Worm (Caenorhabditis elegans) whole organism, late embryonic: ENCODE results near the gene F26F4.8.
"Not testable (repeated sequence)": the region's sequence is repeated elsewhere in the genome, so short reads cannot be mapped to it uniquely, and the experiment has no call there.

Experiments
- C38D4.7 ChIP-seq: fragments of 200-800 bp; sonication (Bioruptor generic); optimal IDR thresholded peaks from 2 replicates; lab custom pipeline; 2018; ENCODE audit warnings: mild to moderate bottlenecking, missing genetic modification characterization, moderate library complexity, missing compliant biosample characterization
- T23F11.4 ChIP-seq: fragments of 200-800 bp; sonication (Bioruptor generic); optimal IDR thresholded peaks from 2 replicates; lab custom pipeline; 2018; ENCODE audit warnings: mild to moderate bottlenecking, missing genetic modification characterization, missing compliant biosample characterization
- Y22D7AL.16 ChIP-seq: sonication (generic microtip); optimal IDR thresholded peaks from 2 replicates; lab custom pipeline; 2016; ENCODE audit warnings: missing genetic modification characterization, missing compliant biosample characterization
- ceh-14 ChIP-seq: sonication (generic microtip); optimal IDR thresholded peaks from 2 replicates; lab custom pipeline; 2016; ENCODE audit warnings: missing genotype, missing genetic modification characterization, missing compliant biosample characterization
- ceh-18 ChIP-seq: sonication (generic microtip); optimal IDR thresholded peaks from 2 replicates; lab custom pipeline; 2016; ENCODE audit warnings: missing genetic modification characterization, missing compliant biosample characterization
- ceh-22 ChIP-seq: sonication (generic microtip); optimal IDR thresholded peaks from 2 replicates; lab custom pipeline; 2017; ENCODE audit warnings: missing biosample characterization, missing genetic modification characterization
- ceh-24 ChIP-seq: sonication (generic microtip); optimal IDR thresholded peaks from 2 replicates; lab custom pipeline; 2016; ENCODE audit warnings: mild to moderate bottlenecking, missing genetic modification characterization, missing compliant biosample characterization
- ceh-30 ChIP-seq: fragments of 150-350 bp; optimal IDR thresholded peaks from 2 replicates; lab custom pipeline; 2014; ENCODE audit warnings: missing biosample characterization, missing genetic modification characterization
- ceh-31 ChIP-seq: sonication (generic microtip); optimal IDR thresholded peaks from 2 replicates; lab custom pipeline; 2016; ENCODE audit warnings: missing genetic modification characterization, missing compliant biosample characterization
- ceh-45 ChIP-seq: fragments of 200-800 bp; sonication (Bioruptor generic); IDR thresholded peaks from 2 replicates; pipeline ENCODE4 v1.3.6; 2022; ENCODE audit warnings: missing genetic modification reagents, missing genetic modification characterization, missing compliant biosample characterization
- dmd-4 ChIP-seq: sonication (generic microtip); optimal IDR thresholded peaks from 2 replicates; lab custom pipeline; 2016; ENCODE audit warnings: borderline replicate concordance, missing genetic modification characterization, missing compliant biosample characterization
- dve-1 ChIP-seq: sonication (generic microtip); optimal IDR thresholded peaks from 2 replicates; lab custom pipeline; 2017; ENCODE audit warnings: antibody characterized with exemption, mild to moderate bottlenecking, missing genetic modification characterization, missing compliant biosample characterization
- elt-2 ChIP-seq: sonication (generic microtip); optimal IDR thresholded peaks from 2 replicates; lab custom pipeline; 2016; ENCODE audit warnings: missing genetic modification reagents, missing genetic modification characterization, missing compliant biosample characterization
- elt-4 ChIP-seq: sonication (generic microtip); optimal IDR thresholded peaks from 2 replicates; lab custom pipeline; 2016; ENCODE audit warnings: missing genetic modification characterization, missing compliant biosample characterization
- ets-4 ChIP-seq: sonication (generic microtip); optimal IDR thresholded peaks from 2 replicates; lab custom pipeline; 2016; ENCODE audit warnings: missing genetic modification characterization, missing compliant biosample characterization
- fkh-10 ChIP-seq: fragments of 150-350 bp; optimal IDR thresholded peaks from 2 replicates; lab custom pipeline; 2014; ENCODE audit warnings: missing biosample characterization, missing genetic modification reagents, missing genetic modification characterization
- fkh-6 ChIP-seq: sonication (generic microtip); optimal IDR thresholded peaks from 2 replicates; lab custom pipeline; 2016; ENCODE audit warnings: missing genetic modification characterization, missing compliant biosample characterization
- gmeb-2 ChIP-seq: sonication (generic microtip); optimal IDR thresholded peaks from 2 replicates; lab custom pipeline; 2016; ENCODE audit warnings: missing genetic modification characterization, inconsistent platforms, missing compliant biosample characterization
- lim-6 ChIP-seq: sonication (generic microtip); optimal IDR thresholded peaks from 2 replicates; lab custom pipeline; 2016; ENCODE audit warnings: missing genetic modification characterization, missing compliant biosample characterization
- madf-2 ChIP-seq: sonication (generic microtip); optimal IDR thresholded peaks from 2 replicates; lab custom pipeline; 2017; ENCODE audit warnings: missing genetic modification characterization, missing compliant biosample characterization
- nfya-1 ChIP-seq: sonication (generic microtip); optimal IDR thresholded peaks from 2 replicates; lab custom pipeline; 2017; ENCODE audit warnings: missing genetic modification characterization, mild to moderate bottlenecking, missing compliant biosample characterization, antibody characterized with exemption, moderate library complexity
- nhr-232 ChIP-seq: sonication (generic microtip); optimal IDR thresholded peaks from 2 replicates; lab custom pipeline; 2016; ENCODE audit warnings: missing genetic modification characterization, missing compliant biosample characterization
- npax-4 ChIP-seq: sonication (generic microtip); optimal IDR thresholded peaks from 2 replicates; lab custom pipeline; 2016; ENCODE audit warnings: missing genetic modification characterization, missing compliant biosample characterization
- pag-3 ChIP-seq: sonication (generic microtip); optimal IDR thresholded peaks from 2 replicates; lab custom pipeline; 2016; ENCODE audit warnings: missing compliant biosample characterization, missing genetic modification characterization, borderline replicate concordance
- pat-9 ChIP-seq: fragments of 200-800 bp; sonication (Bioruptor generic); optimal IDR thresholded peaks from 2 replicates; lab custom pipeline; 2018; ENCODE audit warnings: mild to moderate bottlenecking, missing genetic modification characterization, moderate library complexity, missing compliant biosample characterization
- pros-1 ChIP-seq: fragments of 150-350 bp; optimal IDR thresholded peaks from 2 replicates; lab custom pipeline; 2014; ENCODE audit warnings: missing biosample characterization, missing genetic modification reagents, missing genetic modification characterization
- ref-2 ChIP-seq: sonication (generic microtip); optimal IDR thresholded peaks from 2 replicates; lab custom pipeline; 2016; ENCODE audit warnings: missing genetic modification characterization, missing compliant biosample characterization
- rnt-1 ChIP-seq: sonication (generic microtip); optimal IDR thresholded peaks from 2 replicates; lab custom pipeline; 2016; ENCODE audit warnings: missing genetic modification characterization, missing compliant biosample characterization
- syd-9 ChIP-seq: sonication (generic microtip); optimal IDR thresholded peaks from 2 replicates; lab custom pipeline; 2016; ENCODE audit warnings: mild to moderate bottlenecking, missing genetic modification characterization, moderate library complexity, missing compliant biosample characterization
- tbx-2 ChIP-seq: sonication (generic microtip); optimal IDR thresholded peaks from 2 replicates; lab custom pipeline; 2016; ENCODE audit warnings: missing genetic modification characterization, missing compliant biosample characterization
- ttx-3 ChIP-seq: sonication (generic microtip); optimal IDR thresholded peaks from 2 replicates; lab custom pipeline; 2016; ENCODE audit warnings: missing genetic modification reagents, missing genetic modification characterization, missing compliant biosample characterization
- unc-3 ChIP-seq, 2 experiments: fragments of 200-800 bp in 1 of 2; sonication (Bioruptor generic) in 1 of 2; sonication (generic microtip) in 1 of 2; conservative IDR thresholded peaks in 1 of 2; optimal IDR thresholded peaks in 1 of 2; 2 replicates each; pipeline versions ENCODE4 v1.3.6 to Lab custom; 2016 to 2022; ENCODE audit warnings: missing compliant biosample characterization in 2 of 2, missing genetic modification characterization in 2 of 2, missing genetic modification reagents in 1 of 2
- unc-42 ChIP-seq: sonication (generic microtip); optimal IDR thresholded peaks from 2 replicates; lab custom pipeline; 2016; ENCODE audit warnings: missing genotype, missing genetic modification characterization, missing compliant biosample characterization
- unc-55 ChIP-seq: sonication (generic microtip); optimal IDR thresholded peaks from 2 replicates; lab custom pipeline; 2017; ENCODE audit warnings: missing biosample characterization, missing genetic modification reagents, missing genetic modification characterization
- unc-86 ChIP-seq: sonication (generic microtip); optimal IDR thresholded peaks from 2 replicates; lab custom pipeline; 2016; ENCODE audit warnings: missing genetic modification characterization, missing compliant biosample characterization
- zip-5 ChIP-seq: sonication (generic microtip); optimal IDR thresholded peaks from 2 replicates; lab custom pipeline; 2016; ENCODE audit warnings: missing genetic modification characterization, missing compliant biosample characterization

Gene F26F4.8

ce11 chrIII:4924134-4924533 lies 18.9 kb upstream of the F26F4.8 start:
- TF ChIP-seq npax-4 (tag; lab: Kevin White, UChicago) = no peak
- no peak for TF ChIP-seq pag-3 (tag; lab: Kevin White, UChicago)
- TF ChIP-seq lim-6 = no peak
- no peak for TF ChIP-seq unc-86 (tag; lab: Kevin White, UChicago)
- TF ChIP-seq ceh-22 (tag; lab: Kevin White, UChicago) = no peak
- TF ChIP-seq nhr-232 = no peak
- TF ChIP-seq madf-2 = no peak
- no peak for TF ChIP-seq ceh-24 (tag; lab: Kevin White, UChicago)

ce11 chrIII:4922020-4922419 lies 16.7 kb upstream of the F26F4.8 start, which contains the start of gene mmab-1:
mmab-1 (minus strand) TSS chrIII:4922114.
- TF ChIP-seq unc-42, elt-2, ttx-3 (tag; lab: Kevin White, UChicago): not testable (repeated sequence)

DNA sequence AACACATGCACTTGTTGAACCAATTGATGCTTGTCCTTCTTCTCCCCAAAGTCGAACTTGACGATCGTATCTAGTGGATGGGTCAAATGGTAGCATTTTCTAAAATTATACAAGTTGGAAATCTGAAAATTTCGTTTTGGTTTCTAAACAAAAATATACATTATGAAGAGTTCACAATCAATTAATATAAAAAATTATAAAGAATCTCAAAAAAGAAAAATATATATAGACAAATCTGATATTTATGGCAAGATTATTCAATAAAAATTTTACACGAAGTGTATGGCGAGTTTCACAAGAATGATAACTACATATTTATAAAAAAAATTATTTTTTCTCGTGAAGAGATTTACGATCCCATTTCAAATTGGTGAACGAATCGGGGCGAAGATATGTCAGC lies 14.9 kb upstream of the F26F4.8 start, which contains the start of gene ula-1:
ula-1 (minus strand) TSS at position 101 of the 400 bp plus-strand sequence.
- TF ChIP-seq elt-4 (tag; lab: Kevin White, UChicago) (no peak), unc-55 (GFP tag; lab: Kevin White, UChicago) (no peak), pat-9 (no peak), dmd-4 (tag; lab: Kevin White, UChicago) (no peak), ref-2 (no peak), ceh-45 (GFP tag; lab: Robert Waterston, UW) (no peak), ceh-30 (tag; lab: Kevin White, UChicago) (no peak), madf-2 (no peak)

DNA sequence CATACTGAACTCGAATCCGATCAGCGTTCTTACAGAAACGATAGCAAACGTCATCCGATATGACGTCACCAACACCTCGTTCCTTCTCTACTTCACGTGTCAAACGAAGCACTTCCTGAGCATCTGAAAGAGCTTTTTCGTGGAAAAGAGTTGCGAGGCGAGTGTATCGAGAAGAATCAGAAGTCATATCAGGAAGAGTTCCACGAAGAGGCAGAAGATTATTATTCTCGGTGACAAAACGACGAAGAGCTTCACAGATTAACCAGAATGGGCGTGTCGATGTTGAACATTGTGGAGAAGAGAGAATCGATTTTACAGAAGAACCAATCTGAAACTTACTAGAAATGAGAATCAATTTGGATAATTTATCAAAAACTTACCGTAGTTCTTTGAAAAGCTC lies 13.6 kb upstream of the F26F4.8 start:
- TF ChIP-seq ceh-14 (no peak), ceh-31 (tag; lab: Kevin White, UChicago) (no peak), Y22D7AL.16 (no peak), zip-5 (tag; lab: Kevin White, UChicago) (no peak)
- TF ChIP-seq, all 69 proteins: peak for 0

DNA sequence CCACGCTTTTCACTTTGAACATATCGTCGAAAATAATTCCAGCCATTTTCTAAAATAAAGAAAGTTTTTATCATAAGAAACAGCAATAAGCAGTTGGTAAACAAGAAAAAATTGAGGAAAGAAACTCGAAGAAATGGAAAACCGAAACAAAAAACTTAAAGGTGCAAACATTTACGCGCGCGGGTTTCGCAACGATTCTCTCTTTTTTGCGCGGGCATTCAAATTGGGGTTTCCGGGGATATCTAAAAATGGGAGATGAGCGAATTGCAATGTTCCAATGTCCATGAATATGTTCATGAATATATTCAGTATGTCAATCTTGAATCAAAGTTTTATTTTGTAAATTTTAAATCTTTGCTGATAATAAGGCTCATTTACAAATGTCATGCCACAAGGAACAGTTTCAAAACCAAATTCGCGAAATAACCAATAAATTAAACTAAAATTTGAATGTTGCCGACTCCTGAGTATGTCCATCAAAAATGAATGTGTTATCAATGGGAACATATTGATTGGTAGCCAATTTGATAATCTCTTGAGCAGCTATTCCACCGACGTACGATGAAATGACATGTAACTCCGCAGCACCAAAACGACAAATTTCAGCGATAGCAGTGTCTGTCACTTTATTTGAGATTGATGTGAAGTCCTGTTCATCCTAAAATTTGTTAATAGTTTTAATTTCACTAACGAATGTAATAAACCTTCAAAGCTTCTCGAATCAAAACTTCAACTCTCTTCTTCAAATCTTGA lies 12.9 kb upstream of the F26F4.8 start, which contains the start of gene rpb-8:
rpb-8 (minus strand) TSS at position 49 of the 753 bp plus-strand sequence.
- TF ChIP-seq nfya-1 (tag; lab: Kevin White, UChicago) (peak; percentile 46), fkh-6 (no peak), unc-42 (tag; lab: Kevin White, UChicago) (peak; percentile 15), ceh-22 (tag; lab: Kevin White, UChicago) (no peak), unc-55 (GFP tag; lab: Kevin White, UChicago) (no peak), T23F11.4 (no peak), Y22D7AL.16 (no peak), dve-1 (tag; lab: Kevin White, UChicago) (no peak), pros-1 (tag; lab: Kevin White, UChicago) (no peak), tbx-2 (tag; lab: Kevin White, UChicago) (no peak), gmeb-2 (tag; lab: Kevin White, UChicago) (no peak), ceh-31 (tag; lab: Kevin White, UChicago) (peak; percentile 41)
- TF ChIP-seq, all 69 proteins: peak for 3

DNA sequence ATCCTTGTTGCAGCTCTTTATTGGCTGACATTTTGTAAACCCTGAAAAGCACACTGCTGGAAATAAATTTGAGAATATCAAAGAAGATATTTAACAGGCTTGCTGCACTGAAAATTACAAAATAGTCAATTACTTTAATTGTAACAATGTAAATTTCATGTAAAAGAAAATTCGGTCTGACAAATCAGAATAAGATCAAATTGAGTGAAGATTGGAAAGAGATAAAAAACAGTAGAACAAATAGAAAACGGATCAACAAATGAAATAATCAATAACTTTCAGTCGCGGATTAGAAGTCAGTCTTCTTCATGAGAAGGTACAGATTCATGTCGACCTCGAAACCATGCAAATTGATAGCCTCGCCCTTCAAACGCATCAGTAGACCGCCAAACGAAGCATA lies 11.8 kb upstream of the F26F4.8 start, which contains the start of gene rars-1:
rars-1 (minus strand) TSS at position 101 of the 400 bp plus-strand sequence.
- TF ChIP-seq syd-9 = no peak
- no peak for TF ChIP-seq ets-4 (tag; lab: Kevin White, UChicago)
- no peak for TF ChIP-seq rnt-1 (tag; lab: Kevin White, UChicago)
- no peak for TF ChIP-seq unc-3 (GFP tag; conservative IDR thresholded peaks at IDR 0.05; lab: Robert Waterston, UW)
- no peak for TF ChIP-seq unc-3 (tag; optimal IDR thresholded peaks at IDR 0.05; lab: Kevin White, UChicago)
- no peak for TF ChIP-seq ceh-30 (tag; lab: Kevin White, UChicago)
- TF ChIP-seq fkh-10 = no peak
- TF ChIP-seq fkh-6 = no peak
- TF ChIP-seq ceh-18 (tag; lab: Kevin White, UChicago) = no peak
- no peak for TF ChIP-seq ttx-3 (tag; lab: Kevin White, UChicago)
- TF ChIP-seq npax-4 (tag; lab: Kevin White, UChicago) = no peak
- TF ChIP-seq unc-55 (GFP tag; lab: Kevin White, UChicago) = no peak
- TF ChIP-seq C38D4.7 = no peak
- TF ChIP-seq, all 69 proteins: peak for 0
